Fruit fly (Drosophila melanogaster) whole organism, embryonic: ENCODE measurements around the gene CG32161.

ENCODE experiments used
- Blimp-1 ChIP-seq: fragments of 200-800 bp; sonication (Bioruptor generic); optimal IDR thresholded peaks from 3 replicates; lab custom pipeline; 2018; ENCODE audit warnings: missing biosample characterization, missing genetic modification characterization, mild to moderate bottlenecking, moderate library complexity, missing genetic modification reagents
- CG10431 ChIP-seq: fragments of 200-800 bp; sonication (Bioruptor generic); optimal IDR thresholded peaks from 3 replicates; lab custom pipeline; 2018; ENCODE audit warnings: missing biosample characterization, mild to moderate bottlenecking, missing genetic modification characterization
- CG11247 ChIP-seq: fragments of 200-800 bp; sonication (Bioruptor generic); IDR thresholded peaks from 2 replicates; pipeline ENCODE4 v1.3.6; 2022; ENCODE audit warnings: missing biosample characterization, missing genetic modification characterization
- CG12769 ChIP-seq: fragments of 200-800 bp; sonication (Bioruptor generic); optimal IDR thresholded peaks from 2 replicates; lab custom pipeline; 2019; ENCODE audit warnings: missing biosample characterization, mild to moderate bottlenecking, missing genetic modification characterization, moderate library complexity
- CG13624 ChIP-seq: fragments of 200-800 bp; sonication (Bioruptor generic); optimal IDR thresholded peaks from 2 replicates; lab custom pipeline; 2016; ENCODE audit warnings: missing biosample characterization, missing genetic modification characterization
- CG14710 ChIP-seq: fragments of 200-800 bp; sonication (Bioruptor generic); optimal IDR thresholded peaks from 3 replicates; lab custom pipeline; 2019; ENCODE audit warnings: missing biosample characterization, mild to moderate bottlenecking, missing genetic modification characterization, moderate library complexity
- CG1529 ChIP-seq: fragments of 200-800 bp; sonication (Bioruptor generic); optimal IDR thresholded peaks from 3 replicates; lab custom pipeline; 2018; ENCODE audit warnings: missing biosample characterization, missing genetic modification characterization
- CG15696 ChIP-seq: fragments of 200-800 bp; sonication (Bioruptor generic); optimal IDR thresholded peaks from 2 replicates; lab custom pipeline; 2019; ENCODE audit warnings: missing biosample characterization, mild to moderate bottlenecking, missing genetic modification characterization, moderate library complexity
- CG16815 ChIP-seq: fragments of 200-800 bp; sonication (Bioruptor generic); optimal IDR thresholded peaks from 3 replicates; lab custom pipeline; 2017; ENCODE audit warnings: missing biosample characterization, mild to moderate bottlenecking, missing genetic modification characterization
- CG2199 ChIP-seq: fragments of 200-800 bp; sonication (Bioruptor generic); IDR thresholded peaks from 3 replicates; pipeline ENCODE4 v1.3.6; 2022; ENCODE audit warnings: missing biosample characterization, missing genetic modification characterization
- CG30431 ChIP-seq: fragments of 200-800 bp; sonication (Bioruptor generic); optimal IDR thresholded peaks from 2 replicates; lab custom pipeline; 2017; ENCODE audit warnings: missing biosample characterization, missing genetic modification characterization
- CG32532 ChIP-seq: fragments of 200-800 bp; sonication (Bioruptor generic); IDR thresholded peaks from 2 replicates; pipeline ENCODE4 v1.3.6; 2022; ENCODE audit warnings: missing biosample characterization, missing genetic modification characterization
- CG4707 ChIP-seq: fragments of 200-800 bp; sonication (Bioruptor generic); optimal IDR thresholded peaks from 2 replicates; lab custom pipeline; 2018; ENCODE audit warnings: missing biosample characterization, mild to moderate bottlenecking, missing genetic modification characterization, moderate library complexity
- CG8089 ChIP-seq: fragments of 200-800 bp; sonication (Bioruptor generic); optimal IDR thresholded peaks from 3 replicates; lab custom pipeline; 2016; ENCODE audit warnings: missing biosample characterization, missing genetic modification characterization
- Chrac-16 ChIP-seq: fragments of 200-800 bp; sonication (Bioruptor generic); optimal IDR thresholded peaks from 3 replicates; lab custom pipeline; 2016; ENCODE audit warnings: missing biosample characterization, missing genetic modification characterization
- Drgx ChIP-seq: fragments of 200-800 bp; sonication (Bioruptor generic); IDR thresholded peaks from 2 replicates; pipeline ENCODE4 v1.3.6; 2022; ENCODE audit warnings: missing biosample characterization, missing genetic modification characterization
- ERR ChIP-seq: fragments of 200-800 bp; sonication (Bioruptor generic); optimal IDR thresholded peaks from 2 replicates; lab custom pipeline; 2016; ENCODE audit warnings: missing biosample characterization, missing genetic modification characterization
- Fer3 ChIP-seq: fragments of 200-800 bp; sonication (Bioruptor generic); optimal IDR thresholded peaks from 2 replicates; lab custom pipeline; 2018; ENCODE audit warnings: missing biosample characterization, mild to moderate bottlenecking, missing genetic modification characterization, moderate library complexity
- Lpt ChIP-seq: fragments of >200 bp; optimal IDR thresholded peaks from 2 replicates; lab custom pipeline; 2018; ENCODE audit warnings: missing biosample characterization, missing genetic modification characterization
- MESR4 ChIP-seq: fragments of 200-800 bp; sonication (Bioruptor generic); optimal IDR thresholded peaks from 2 replicates; lab custom pipeline; 2018; ENCODE audit warnings: missing biosample characterization, mild to moderate bottlenecking, missing genetic modification characterization, moderate library complexity
- Med ChIP-seq: fragments of 200-800 bp; sonication (Bioruptor generic); peaks from one replicate; lab custom pipeline; 2016; ENCODE audit warnings: missing biosample characterization, missing genetic modification characterization, mild to moderate bottlenecking, inconsistent platforms, moderate library complexity
- NC2α ChIP-seq: fragments of 200-800 bp; sonication (Bioruptor generic); optimal IDR thresholded peaks from 2 replicates; lab custom pipeline; 2016; ENCODE audit warnings: missing biosample characterization, missing genetic modification characterization
- Nf-YA ChIP-seq: fragments of 200-800 bp; sonication (Bioruptor generic); IDR thresholded peaks from 2 replicates; pipeline ENCODE4 v1.3.6; 2022; ENCODE audit warnings: missing biosample characterization, missing genetic modification characterization
- Ptx1 ChIP-seq: fragments of 200-800 bp; sonication (Bioruptor generic); IDR thresholded peaks from 2 replicates; pipeline ENCODE4 v1.3.6; 2022; ENCODE audit warnings: missing biosample characterization, missing genetic modification characterization
- Xrp1 ChIP-seq: fragments of 200-800 bp; sonication (Bioruptor generic); IDR thresholded peaks from 2 replicates; pipeline ENCODE4 v1.3.6; 2022; ENCODE audit warnings: missing biosample characterization, missing genetic modification characterization
- amos ChIP-seq: fragments of 200-800 bp; sonication (Bioruptor generic); IDR thresholded peaks from 2 replicates; pipeline ENCODE4 v1.3.6; 2022; ENCODE audit warnings: missing biosample characterization, missing genetic modification characterization; ENCODE audit not compliant: partially characterized antibody
- bab2 ChIP-seq: fragments of 200-800 bp; sonication (Bioruptor generic); optimal IDR thresholded peaks from 2 replicates; lab custom pipeline; 2016; ENCODE audit warnings: missing biosample characterization, missing genetic modification characterization
- chm ChIP-seq: fragments of 200-800 bp; sonication (Bioruptor generic); IDR thresholded peaks from 2 replicates; pipeline ENCODE4 v1.3.6; 2022; ENCODE audit warnings: missing biosample characterization, missing genetic modification characterization
- dati ChIP-seq: fragments of 200-800 bp; sonication (Bioruptor generic); IDR thresholded peaks from 2 replicates; pipeline ENCODE4 v1.3.6; 2022; ENCODE audit warnings: missing biosample characterization, missing genetic modification characterization
- exex ChIP-seq: fragments of 200-800 bp; sonication (Bioruptor generic); optimal IDR thresholded peaks from 4 replicates; lab custom pipeline; 2018; ENCODE audit warnings: missing biosample characterization, mild to moderate bottlenecking, missing genetic modification characterization, moderate library complexity
- fd102C ChIP-seq: fragments of 200-800 bp; sonication (Bioruptor generic); optimal IDR thresholded peaks from 2 replicates; lab custom pipeline; 2018; ENCODE audit warnings: missing biosample characterization, mild to moderate bottlenecking, missing genetic modification characterization, moderate library complexity
- fd96Cb ChIP-seq: fragments of 200-800 bp; sonication (Bioruptor generic); optimal IDR thresholded peaks from 2 replicates; lab custom pipeline; 2018; ENCODE audit warnings: missing biosample characterization, mild to moderate bottlenecking, missing genetic modification characterization, moderate library complexity
- fru ChIP-seq: fragments of >200 bp; optimal IDR thresholded peaks from 2 replicates; lab custom pipeline; 2017
- fu2 ChIP-seq: fragments of 200-800 bp; sonication (Bioruptor generic); optimal IDR thresholded peaks from 2 replicates; lab custom pipeline; 2016; ENCODE audit warnings: missing biosample characterization, missing genetic modification characterization
- hkb ChIP-seq, 2 experiments: fragments of 200-800 bp in 1 of 2; fragments of >200 bp in 1 of 2; sonication (Bioruptor generic) in 1 of 2; IDR thresholded peaks in 1 of 2; optimal IDR thresholded peaks in 1 of 2; 2 replicates each; pipeline versions ENCODE4 v1.3.6 to Lab custom; 2017 to 2022; ENCODE audit warnings: missing biosample characterization in 1 of 2, missing genetic modification characterization in 1 of 2
- jigr1 ChIP-seq: fragments of 200-800 bp; sonication (Bioruptor generic); IDR thresholded peaks from 3 replicates; pipeline ENCODE4 v1.3.6; 2022; ENCODE audit warnings: missing biosample characterization, missing genetic modification characterization
- jumu ChIP-seq: fragments of 200-800 bp; sonication (Bioruptor generic); optimal IDR thresholded peaks from 3 replicates; lab custom pipeline; 2016; ENCODE audit warnings: missing biosample characterization, missing genetic modification characterization
- knrl ChIP-seq: fragments of 200-800 bp; sonication (Bioruptor generic); IDR thresholded peaks from 3 replicates; pipeline ENCODE4 v1.3.6; 2022; ENCODE audit warnings: missing biosample characterization, missing genetic modification characterization; ENCODE audit not compliant: partially characterized antibody
- lov ChIP-seq, 2 experiments: fragments of 200-800 bp in 1 of 2; fragments of >200 bp in 1 of 2; sonication (Bioruptor generic) in 1 of 2; IDR thresholded peaks in 1 of 2; optimal IDR thresholded peaks in 1 of 2; 2 replicates in 1 of 2; 3 replicates in 1 of 2; pipeline versions ENCODE4 v1.3.6 to Lab custom; 2017 to 2022; ENCODE audit warnings: missing biosample characterization in 1 of 2, missing genetic modification characterization in 1 of 2
- luna ChIP-seq: fragments of 200-800 bp; sonication (Bioruptor generic); optimal IDR thresholded peaks from 2 replicates; lab custom pipeline; 2016; ENCODE audit warnings: missing biosample characterization, missing genetic modification characterization
- nerfin-2 ChIP-seq: fragments of 200-800 bp; sonication (Bioruptor generic); IDR thresholded peaks from 2 replicates; pipeline ENCODE4 v1.3.6; 2022; ENCODE audit warnings: missing biosample characterization, missing genetic modification characterization; ENCODE audit not compliant: partially characterized antibody
- p53 ChIP-seq: fragments of 200-800 bp; sonication (Bioruptor generic); optimal IDR thresholded peaks from 2 replicates; lab custom pipeline; 2016; ENCODE audit warnings: missing biosample characterization, missing genetic modification characterization
- phol ChIP-seq: fragments of 200-800 bp; sonication (Bioruptor generic); optimal IDR thresholded peaks from 3 replicates; lab custom pipeline; 2018; ENCODE audit warnings: missing biosample characterization, mild to moderate bottlenecking, missing genetic modification characterization, moderate library complexity
- repo ChIP-seq: fragments of 200-800 bp; sonication (Bioruptor generic); optimal IDR thresholded peaks from 2 replicates; lab custom pipeline; 2016; ENCODE audit warnings: missing biosample characterization, missing genetic modification characterization
- shn ChIP-seq: fragments of 200-800 bp; sonication (Bioruptor generic); optimal IDR thresholded peaks from 3 replicates; lab custom pipeline; 2016; ENCODE audit warnings: missing biosample characterization, missing genetic modification characterization
- sqz ChIP-seq: fragments of 200-800 bp; sonication (Bioruptor generic); optimal IDR thresholded peaks from 3 replicates; lab custom pipeline; 2018; ENCODE audit warnings: missing biosample characterization, mild to moderate bottlenecking, missing genetic modification characterization
- tin ChIP-seq: fragments of 200-800 bp; sonication (Bioruptor generic); optimal IDR thresholded peaks from 3 replicates; lab custom pipeline; 2016; ENCODE audit warnings: missing biosample characterization, missing genetic modification characterization
- trh ChIP-seq: fragments of 200-800 bp; sonication (Bioruptor generic); optimal IDR thresholded peaks from 2 replicates; lab custom pipeline; 2016; ENCODE audit warnings: missing biosample characterization, missing genetic modification characterization
- zfh1 ChIP-seq: fragments of 200-800 bp; sonication (Bioruptor generic); IDR thresholded peaks from 3 replicates; pipeline ENCODE4 v1.3.6; 2022; ENCODE audit warnings: missing biosample characterization, missing genetic modification characterization

CG32161 gene

dm6 chr3L:16853533-16854386 lies 7.7 kb downstream of the CG32161 start, which contains the start of gene sina (continued):
- TF ChIP-seq CG8089 (no peak), sqz (GFP tag; lab: Kevin White, UChicago) (no peak), nerfin-2 (peak; percentile 78), CG12769 (tag; lab: Kevin White, UChicago) (no peak), amos (GFP tag; lab: Robert Waterston, UW) (peak; percentile 82), trh (GFP tag; lab: Kevin White, UChicago) (no peak), CG1529 (GFP tag; lab: Kevin White, UChicago) (no peak), Xrp1 (no peak), fd102C (GFP tag; lab: Kevin White, UChicago) (no peak), Lpt (GFP tag; lab: Kevin White, UChicago) (no peak), exex (tag; lab: Kevin White, UChicago) (no peak), CG15696 (peak; percentile 18), shn (GFP tag; lab: Kevin White, UChicago) (no peak), CG4707 (no peak), NC2α (no peak), chm (no peak), fd96Cb (tag; lab: Kevin White, UChicago) (no peak), fru (lab: Kevin White, UChicago) (no peak), CG14710 (peak; percentile 78), Chrac-16 (GFP tag; lab: Kevin White, UChicago) (no peak), bab2 (GFP tag; lab: Kevin White, UChicago) (no peak), lov (optimal IDR thresholded peaks at IDR 0.05; lab: Kevin White, UChicago) (no peak), lov (GFP tag; IDR thresholded peaks at IDR 0.05; lab: Robert Waterston, UW) (no peak), CG10431 (GFP tag; lab: Kevin White, UChicago) (no peak), luna (GFP tag; lab: Kevin White, UChicago) (no peak), CG2199 (GFP tag; lab: Robert Waterston, UW) (0 out of 3 replicates have a peak, but pooled peaks have one; percentile 31), Med (GFP tag; lab: Kevin White, UChicago) (peak; percentile 91), repo (GFP tag; lab: Kevin White, UChicago) (no peak), CG16815 (no peak), Nf-YA (GFP tag; lab: Robert Waterston, UW) (no peak), MESR4 (GFP tag; lab: Kevin White, UChicago) (peak; percentile 83), fu2 (GFP tag; lab: Kevin White, UChicago) (no peak), Ptx1 (GFP tag; lab: Robert Waterston, UW) (no peak), Blimp-1 (no peak), knrl (GFP tag; lab: Robert Waterston, UW) (peak; percentile 60), CG30431 (GFP tag; lab: Kevin White, UChicago) (no peak), Drgx (peak; percentile 17), zfh1 (GFP tag; lab: Robert Waterston, UW) (no peak), tin (GFP tag; lab: Kevin White, UChicago) (peak; percentile 7), CG13624 (GFP tag; lab: Kevin White, UChicago) (peak; percentile 20), jigr1 (GFP tag; lab: Robert Waterston, UW) (no peak), CG11247 (GFP tag; lab: Robert Waterston, UW) (no peak), Fer3 (tag; lab: Kevin White, UChicago) (no peak), ERR (GFP tag; lab: Kevin White, UChicago) (no peak), p53 (GFP tag; lab: Kevin White, UChicago) (no peak), CG32532 (GFP tag; lab: Robert Waterston, UW) (0 out of 2 replicates have a peak, but pooled peaks have one; percentile 11), phol (tag; lab: Kevin White, UChicago) (peak; percentile 61), hkb (optimal IDR thresholded peaks at IDR 0.05; lab: Kevin White, UChicago) (no peak), hkb (GFP tag; IDR thresholded peaks at IDR 0.05; lab: Robert Waterston, UW) (no peak), jumu (GFP tag; lab: Kevin White, UChicago) (no peak), dati (GFP tag; lab: Robert Waterston, UW) (no peak)
